Fruit fly (Drosophila melanogaster): Measurements from ENCODE around the gene DIP-iota.

DIP-iota gene

DNA sequence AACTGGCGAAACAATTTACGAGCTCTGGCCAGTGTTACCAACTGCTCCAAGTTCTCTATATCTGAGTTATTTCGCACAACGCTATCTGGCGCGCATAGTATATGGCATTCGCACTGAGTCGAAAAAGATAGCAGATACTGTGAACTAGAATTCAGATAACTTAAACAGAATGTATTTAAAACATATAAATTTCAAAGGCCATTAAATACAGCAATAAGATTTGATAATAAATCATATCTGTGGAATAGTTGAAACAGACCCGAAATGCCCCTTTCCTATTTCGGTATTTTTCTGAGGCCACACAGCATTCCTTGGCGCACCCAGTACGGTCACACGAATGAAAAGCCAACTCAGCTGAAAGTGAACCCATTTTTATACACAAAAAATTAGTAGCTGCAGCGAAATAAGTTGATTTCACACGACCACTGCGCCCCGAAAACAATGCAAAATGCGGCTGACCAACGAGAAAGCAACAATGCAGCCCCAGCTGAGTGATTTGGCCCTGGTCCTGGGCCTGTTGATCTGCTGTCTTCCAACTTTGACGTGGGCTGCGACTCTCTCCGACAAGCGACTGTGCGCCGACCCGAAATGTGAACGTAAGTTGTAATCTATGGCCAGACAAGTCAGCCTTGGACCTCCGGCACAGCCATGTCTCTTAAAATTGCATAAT, 27.7 kb upstream of the DIP-iota start, which contains the start of the genes CG31635 and Tango1 (continued):
- no peak for TF ChIP-seq Asciz (GFP tag; optimal IDR thresholded peaks at IDR 0.05)
- peak; percentile 29 for TF ChIP-seq mam (GFP tag; optimal IDR thresholded peaks at IDR 0.05)
- TF ChIP-seq sna (GFP tag; IDR thresholded peaks at IDR 0.05; ENCODE audit: partially characterized antibody), result no peak
- TF ChIP-seq pum (GFP tag; optimal IDR thresholded peaks at IDR 0.05), result no peak
- TF ChIP-seq lmd (GFP tag; IDR thresholded peaks at IDR 0.05), result no peak; the same call in 1 of the 2 replicates
- no peak for TF ChIP-seq Jarid2 (GFP tag; optimal IDR thresholded peaks at IDR 0.05)
- peak; percentile 43 for TF ChIP-seq CG9215 (GFP tag; IDR thresholded peaks at IDR 0.05)
- TF ChIP-seq scrt (GFP tag; optimal IDR thresholded peaks at IDR 0.05), result no peak
- no peak for TF ChIP-seq zf30C (GFP tag; optimal IDR thresholded peaks at IDR 0.05)
- TF ChIP-seq CG13287 (GFP tag; IDR thresholded peaks at IDR 0.05; ENCODE audit: partially characterized antibody), result peak; percentile 24; the same call in 1 of the 2 replicates
- no peak for TF ChIP-seq Oli (tag; optimal IDR thresholded peaks at IDR 0.05)
- peak; percentile 10 for TF ChIP-seq crc (GFP tag; optimal IDR thresholded peaks at IDR 0.05)
- no peak for TF ChIP-seq pho (GFP tag; optimal IDR thresholded peaks at IDR 0.05)
- TF ChIP-seq sisA (GFP tag; IDR thresholded peaks at IDR 0.05), result no peak
- TF ChIP-seq CrebB (tag; optimal IDR thresholded peaks at IDR 0.05), result no peak
- no peak for TF ChIP-seq cg (GFP tag; optimal IDR thresholded peaks at IDR 0.05)
- TF ChIP-seq Pdp1 (GFP tag; optimal IDR thresholded peaks at IDR 0.05), result peak; percentile 35 to 37
- no peak for TF ChIP-seq CG31388 (GFP tag; optimal IDR thresholded peaks at IDR 0.05)
- 0 out of 3 replicates have a peak, but pooled peaks have one; percentile 37 for TF ChIP-seq CG11093 (GFP tag; IDR thresholded peaks at IDR 0.05)
- TF ChIP-seq unc-4 (GFP tag; IDR thresholded peaks at IDR 0.05; ENCODE audit: partially characterized antibody), result no peak
- no peak for TF ChIP-seq CG17359 (tag; optimal IDR thresholded peaks at IDR 0.05)
- TF ChIP-seq jing (GFP tag; optimal IDR thresholded peaks at IDR 0.05), result no peak
- TF ChIP-seq CG15601 (tag; optimal IDR thresholded peaks at IDR 0.05), result peak; percentile 18
- no peak for TF ChIP-seq CG6854 (GFP tag; optimal IDR thresholded peaks at IDR 0.05)
- no peak for TF ChIP-seq Gsc (GFP tag; IDR thresholded peaks at IDR 0.05)
- TF ChIP-seq CG3281 (GFP tag; optimal IDR thresholded peaks at IDR 0.05), result no peak
- no peak for TF ChIP-seq CG2199 (GFP tag; IDR thresholded peaks at IDR 0.05)
- TF ChIP-seq Chrac-16 (GFP tag; optimal IDR thresholded peaks at IDR 0.05), result no peak
- TF ChIP-seq CG5180 (GFP tag; optimal IDR thresholded peaks at IDR 0.05), result no peak
- TF ChIP-seq yki (optimal IDR thresholded peaks at IDR 0.05), result no peak
- TF ChIP-seq sim (GFP tag; IDR thresholded peaks at IDR 0.05), result no peak
- no peak for TF ChIP-seq fd96Cb (tag; optimal IDR thresholded peaks at IDR 0.05)
- TF ChIP-seq Vsx1 (GFP tag; optimal IDR thresholded peaks at IDR 0.05), result no peak
- TF ChIP-seq CG12942 (GFP tag; optimal IDR thresholded peaks at IDR 0.05), result no peak
- TF ChIP-seq gcm (GFP tag; optimal IDR thresholded peaks at IDR 0.05), result no peak
- TF ChIP-seq TFAM (GFP tag; optimal IDR thresholded peaks at IDR 0.05), result no peak
- no peak for TF ChIP-seq bsh (GFP tag; optimal IDR thresholded peaks at IDR 0.05)
- TF ChIP-seq Dek (tag; optimal IDR thresholded peaks at IDR 0.05), result no peak
- TF ChIP-seq CG17829 (tag; optimal IDR thresholded peaks at IDR 0.05), result peak; percentile 57
- TF ChIP-seq E2f2 (GFP tag; IDR thresholded peaks at IDR 0.05), result peak; percentile 76
- TF ChIP-seq CG6254 (GFP tag; optimal IDR thresholded peaks at IDR 0.05), result no peak
- peak; percentile 30 for TF ChIP-seq CG30403 (GFP tag; optimal IDR thresholded peaks at IDR 0.05)
- no peak for TF ChIP-seq Sox102F (GFP tag; optimal IDR thresholded peaks at IDR 0.05)
- TF ChIP-seq CG10267 (tag; optimal IDR thresholded peaks at IDR 0.05), result peak; percentile 66
- peak; percentile 72 for TF ChIP-seq Deaf1 (tag; optimal IDR thresholded peaks at IDR 0.05)
- 0 out of 3 replicates have a peak, but pooled peaks have one; percentile 33 for TF ChIP-seq Opbp (GFP tag; IDR thresholded peaks at IDR 0.05; ENCODE audit: partially characterized antibody)
- no peak for TF ChIP-seq Sry-β (GFP tag; optimal IDR thresholded peaks at IDR 0.05)
- no peak for TF ChIP-seq da (GFP tag; optimal IDR thresholded peaks at IDR 0.05)
- TF ChIP-seq fd3F (GFP tag; optimal IDR thresholded peaks at IDR 0.05), result no peak
